Worm (Caenorhabditis elegans) whole organism, early embryonic: ENCODE measurements around the gene abu-5.

Source experiments
- aly-1 ChIP-seq: sonication (generic microtip); optimal IDR thresholded peaks from 2 replicates; lab custom pipeline; 2016; ENCODE audit warnings: missing genetic modification characterization, missing compliant biosample characterization
- ama-1 ChIP-seq: fragments of 150-350 bp; optimal IDR thresholded peaks from 2 replicates; lab custom pipeline; 2014
- ceh-13 ChIP-seq: fragments of 200-800 bp; sonication (Bioruptor generic); optimal IDR thresholded peaks from 2 replicates; lab custom pipeline; 2018; ENCODE audit warnings: mild to moderate bottlenecking, missing genetic modification characterization, missing compliant biosample characterization
- ets-7 ChIP-seq: sonication (generic microtip); optimal IDR thresholded peaks from 2 replicates; lab custom pipeline; 2016; ENCODE audit warnings: missing genotype, missing genetic modification characterization, missing compliant biosample characterization
- flt-1 ChIP-seq: fragments of 200-800 bp; sonication (Bioruptor generic); IDR thresholded peaks from 2 replicates; pipeline ENCODE4 v1.3.6; 2022; ENCODE audit warnings: missing genetic modification characterization, missing compliant biosample characterization
- hmbx-1 ChIP-seq: sonication (generic microtip); optimal IDR thresholded peaks from 2 replicates; lab custom pipeline; 2016; ENCODE audit warnings: mild to moderate bottlenecking, missing genetic modification characterization, missing compliant biosample characterization
- hnd-1 ChIP-seq: sonication (generic microtip); optimal IDR thresholded peaks from 2 replicates; lab custom pipeline; 2016; ENCODE audit warnings: missing genetic modification characterization, missing compliant biosample characterization
- pes-1 ChIP-seq: fragments of 200-800 bp; sonication (Bioruptor generic); IDR thresholded peaks from 2 replicates; pipeline ENCODE4 v1.3.6; 2022; ENCODE audit warnings: missing genetic modification reagents, missing genetic modification characterization, missing compliant biosample characterization
- scrt-1 ChIP-seq: fragments of 200-800 bp; sonication (Bioruptor generic); IDR thresholded peaks from 2 replicates; pipeline ENCODE4 v1.3.6; 2022; ENCODE audit warnings: missing genetic modification characterization, missing compliant biosample characterization
- sea-1 ChIP-seq: fragments of 200-800 bp; sonication (Bioruptor generic); conservative IDR thresholded peaks from 2 replicates; pipeline ENCODE4 v1.3.6; 2022; ENCODE audit warnings: missing genetic modification characterization, missing compliant biosample characterization
- tbx-11 ChIP-seq: fragments of 200-800 bp; sonication (Bioruptor generic); IDR thresholded peaks from 2 replicates; pipeline ENCODE4 v1.3.6; 2022; ENCODE audit warnings: missing genetic modification characterization, missing compliant biosample characterization

ce11 chrIV:15639223-15639622 is 48.7 kb downstream of the abu-5 start:
- no peak for TF ChIP-seq tbx-11 (GFP tag; lab: Robert Waterston, UW)
- no peak for TF ChIP-seq ama-1
- no peak for TF ChIP-seq flt-1 (GFP tag; lab: Robert Waterston, UW)
- no peak for TF ChIP-seq hmbx-1 (tag; lab: Kevin White, UChicago)
- no peak for TF ChIP-seq scrt-1
- no peak for TF ChIP-seq pes-1 (GFP tag; lab: Robert Waterston, UW)
- TF ChIP-seq sea-1 (GFP tag; lab: Robert Waterston, UW): no peak
- TF ChIP-seq ceh-13 (GFP tag; lab: Kevin White, UChicago): no peak
- TF ChIP-seq hnd-1 (tag; lab: Kevin White, UChicago): no peak
- no peak for TF ChIP-seq ets-7 (tag; lab: Kevin White, UChicago)
- TF ChIP-seq aly-1 (tag; lab: Kevin White, UChicago): no peak
